3 worm cellular contexts compared by ENCODE assay signal in the genomic region with DNA sequence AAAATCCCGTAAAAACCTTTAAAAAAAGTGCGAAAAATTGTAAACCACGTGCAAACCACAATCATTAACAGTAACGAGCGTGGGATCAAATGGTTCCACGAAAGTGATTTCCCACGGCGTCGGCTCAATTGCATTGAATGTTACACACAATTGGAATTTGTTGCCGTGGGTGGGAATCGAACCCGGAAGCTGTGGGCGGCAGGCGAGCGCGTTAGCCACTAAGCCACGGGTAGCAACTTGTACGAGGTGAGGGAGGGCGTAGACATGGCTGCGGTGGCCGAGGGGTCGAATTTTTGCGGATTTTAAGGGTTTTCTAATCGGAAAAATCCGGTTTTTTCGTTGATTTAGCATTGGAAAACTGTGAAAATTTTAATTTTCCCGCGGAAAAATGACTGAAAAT.
A peak's percentile ranks its signal among the peaks of the same experiment; 100 is the strongest.
TF ChIP-seq lines count a peak whose summit lies in the region.

No protein-coding gene starts in this region.

TF ChIP-seq in whole organism, L1 larva, 84 proteins besides CTCF, POLR2A, EP300 and RAD21 (continued from another document and continues in another):
- TF ChIP-seq unc-130 (tag; optimal IDR thresholded peaks at IDR 0.05; lab: Kevin White, UChicago) (peak; percentile 7), unc-62 (GFP tag; optimal IDR thresholded peaks at IDR 0.05; lab: Kevin White, UChicago) (no peak), aly-2 (tag; optimal IDR thresholded peaks at IDR 0.05; lab: Kevin White, UChicago) (no peak), alr-1 (tag; optimal IDR thresholded peaks at IDR 0.05; lab: Kevin White, UChicago; ENCODE audit: borderline replicate concordance) (no peak), lsy-2 (tag; optimal IDR thresholded peaks at IDR 0.05; lab: Kevin White, UChicago) (peak; percentile 79 to 83), nhr-85 (tag; lab: Kevin White, UChicago) (peak; percentile 79), snpc-4 (tag; optimal IDR thresholded peaks at IDR 0.05; lab: Kevin White, UChicago) (peak; percentile 61), mdl-1 (tag; optimal IDR thresholded peaks at IDR 0.05; lab: Kevin White, UChicago) (peak in 1 of 2 experiments; percentile 40), tlp-1 (tag; optimal IDR thresholded peaks at IDR 0.05; lab: Kevin White, UChicago) (no peak), ceh-8 (GFP tag; optimal IDR thresholded peaks at IDR 0.05; lab: Kevin White, UChicago) (peak; percentile 69), fos-1 (tag; optimal IDR thresholded peaks at IDR 0.05; lab: Kevin White, UChicago) (peak; percentile 36), dpl-1 (GFP tag; optimal IDR thresholded peaks at IDR 0.05; lab: Kevin White, UChicago) (peak in 2 of 3 experiments; percentile 29 to 40), hlh-4 (tag; optimal IDR thresholded peaks at IDR 0.05; lab: Kevin White, UChicago) (no peak), pag-3 (tag; optimal IDR thresholded peaks at IDR 0.05; lab: Kevin White, UChicago; ENCODE audit: borderline replicate concordance, insufficient read depth) (no peak), C34B4.2 (tag; optimal IDR thresholded peaks at IDR 0.05; lab: Kevin White, UChicago) (no peak), ets-5 (GFP tag; IDR thresholded peaks at IDR 0.05; lab: Robert Waterston, UW) (0 out of 2 replicates have a peak, but pooled peaks have one; percentile 71), hpl-2 (GFP tag; optimal IDR thresholded peaks at IDR 0.05; lab: Kevin White, UChicago) (peak; percentile 41), unc-30 (tag; optimal IDR thresholded peaks at IDR 0.05; lab: Kevin White, UChicago) (no peak), tbx-2 (tag; optimal IDR thresholded peaks at IDR 0.05; lab: Kevin White, UChicago) (peak; percentile 76), nhr-47 (tag; optimal IDR thresholded peaks at IDR 0.05; lab: Kevin White, UChicago) (no peak), ceh-90 (tag; optimal IDR thresholded peaks at IDR 0.05; lab: Kevin White, UChicago) (no peak), egl-27 (tag; optimal IDR thresholded peaks at IDR 0.05; lab: Kevin White, UChicago) (no peak), sox-4 (tag; optimal IDR thresholded peaks at IDR 0.05; lab: Kevin White, UChicago) (peak; percentile 28), mab-9 (GFP tag; IDR thresholded peaks at IDR 0.05; lab: Robert Waterston, UW) (peak; percentile 68), ceh-88 (GFP tag; IDR thresholded peaks at IDR 0.05; lab: Robert Waterston, UW) (no peak), nhr-237 (tag; optimal IDR thresholded peaks at IDR 0.05; lab: Kevin White, UChicago) (peak; percentile 42), vab-15 (tag; optimal IDR thresholded peaks at IDR 0.05; lab: Kevin White, UChicago) (peak; percentile 36), swsn-7 (tag; optimal IDR thresholded peaks at IDR 0.05; lab: Kevin White, UChicago) (peak; percentile 77), fkh-8 (tag; optimal IDR thresholded peaks at IDR 0.05; lab: Kevin White, UChicago) (peak; percentile 69), unc-86 (tag; optimal IDR thresholded peaks at IDR 0.05; lab: Kevin White, UChicago) (peak; percentile 62), lin-39 (tag; optimal IDR thresholded peaks at IDR 0.05; lab: Kevin White, UChicago) (peak; percentile 7), Y116A8C.19 (tag; optimal IDR thresholded peaks at IDR 0.05; lab: Kevin White, UChicago; ENCODE audit: borderline replicate concordance) (no peak), pax-3 (tag; optimal IDR thresholded peaks at IDR 0.05; lab: Kevin White, UChicago) (peak; percentile 63), dsc-1 (tag; optimal IDR thresholded peaks at IDR 0.05; lab: Kevin White, UChicago) (peak; percentile 83), C16A3.4 (tag; optimal IDR thresholded peaks at IDR 0.05; lab: Kevin White, UChicago) (peak; percentile 61), aha-1 (tag; optimal IDR thresholded peaks at IDR 0.05; lab: Kevin White, UChicago) (no peak), lin-13 (GFP tag; optimal IDR thresholded peaks at IDR 0.05; lab: Kevin White, UChicago) (peak; percentile 66), ceh-82 (tag; optimal IDR thresholded peaks at IDR 0.05; lab: Kevin White, UChicago) (peak; percentile 82 to 89 (median 86)), irx-1 (tag; optimal IDR thresholded peaks at IDR 0.05; lab: Kevin White, UChicago) (peak; percentile 72), C04F5.9 (tag; optimal IDR thresholded peaks at IDR 0.05; lab: Kevin White, UChicago) (peak; percentile 34), nhr-77 (tag; optimal IDR thresholded peaks at IDR 0.05; lab: Kevin White, UChicago) (peak; percentile 75), grh-1 (GFP tag; IDR thresholded peaks at IDR 0.05; lab: Robert Waterston, UW) (peak; percentile 62)

TF ChIP-seq in whole organism, L3 larva, 47 proteins besides CTCF, POLR2A, EP300 and RAD21 (continued from another document):
- TF ChIP-seq nhr-43 (tag; optimal IDR thresholded peaks at IDR 0.05; lab: Kevin White, UChicago; ENCODE audit: poor library complexity, severe bottlenecking): peak; percentile 90
- TF ChIP-seq nhr-76 (tag; optimal IDR thresholded peaks at IDR 0.05; lab: Kevin White, UChicago): no peak
- TF ChIP-seq tbx-2 (tag; optimal IDR thresholded peaks at IDR 0.05; lab: Kevin White, UChicago): peak; percentile 82
- TF ChIP-seq R02D3.7 (tag; optimal IDR thresholded peaks at IDR 0.05; lab: Kevin White, UChicago): peak; percentile 30
- no peak for TF ChIP-seq ceh-9 (tag; optimal IDR thresholded peaks at IDR 0.05; lab: Kevin White, UChicago)
- TF ChIP-seq aly-2 (tag; optimal IDR thresholded peaks at IDR 0.05; lab: Kevin White, UChicago): no peak
- peak; percentile 41 for TF ChIP-seq ztf-4 (tag; optimal IDR thresholded peaks at IDR 0.05; lab: Kevin White, UChicago)
- no peak for TF ChIP-seq eor-1 (tag; optimal IDR thresholded peaks at IDR 0.05; lab: Kevin White, UChicago)
- peak; percentile 69 for TF ChIP-seq ama-1 (optimal IDR thresholded peaks at IDR 0.05; lab: Kevin White, UChicago)
- TF ChIP-seq ztf-11 (tag; optimal IDR thresholded peaks at IDR 0.05; lab: Kevin White, UChicago): no peak
- peak; percentile 94 for TF ChIP-seq lin-39 (tag; optimal IDR thresholded peaks at IDR 0.05; lab: Kevin White, UChicago)
- no peak for TF ChIP-seq unc-62 (GFP tag; optimal IDR thresholded peaks at IDR 0.05; lab: Kevin White, UChicago)
- TF ChIP-seq mml-1 (tag; optimal IDR thresholded peaks at IDR 0.05; lab: Kevin White, UChicago): no peak
- TF ChIP-seq hmg-11 (tag; optimal IDR thresholded peaks at IDR 0.05; lab: Kevin White, UChicago): peak; percentile 90
- peak; percentile 81 for TF ChIP-seq nfya-1 (tag; optimal IDR thresholded peaks at IDR 0.05; lab: Kevin White, UChicago; ENCODE audit: insufficient read depth)
- peak; percentile 67 for TF ChIP-seq egl-5 (tag; optimal IDR thresholded peaks at IDR 0.05; lab: Kevin White, UChicago)
- TF ChIP-seq pha-4 (tag; optimal IDR thresholded peaks at IDR 0.05; lab: Kevin White, UChicago): peak; percentile 57
- TF ChIP-seq nhr-25 (tag; optimal IDR thresholded peaks at IDR 0.05; lab: Kevin White, UChicago): peak; percentile 71
- TF ChIP-seq elt-3 (tag; optimal IDR thresholded peaks at IDR 0.05; lab: Kevin White, UChicago): peak in 1 of 3 experiments; percentile 43
- TF ChIP-seq nhr-28 (tag; optimal IDR thresholded peaks at IDR 0.05; lab: Kevin White, UChicago): no peak
- no peak for TF ChIP-seq ZK546.5 (tag; optimal IDR thresholded peaks at IDR 0.05; lab: Kevin White, UChicago)
- TF ChIP-seq jun-1 (tag; optimal IDR thresholded peaks at IDR 0.05; lab: Kevin White, UChicago): peak; percentile 79
- no peak for TF ChIP-seq fkh-2 (tag; optimal IDR thresholded peaks at IDR 0.05; lab: Kevin White, UChicago)
- TF ChIP-seq lsy-12 (tag; optimal IDR thresholded peaks at IDR 0.05; lab: Kevin White, UChicago): peak; percentile 87
- TF ChIP-seq unc-39 (tag; optimal IDR thresholded peaks at IDR 0.05; lab: Kevin White, UChicago): no peak
- TF ChIP-seq nhr-23 (tag; optimal IDR thresholded peaks at IDR 0.05; lab: Kevin White, UChicago): peak; percentile 67
- peak; percentile 59 for TF ChIP-seq ceh-28 (tag; optimal IDR thresholded peaks at IDR 0.05; lab: Kevin White, UChicago)
- TF ChIP-seq elt-2 (tag; optimal IDR thresholded peaks at IDR 0.05; lab: Kevin White, UChicago): peak; percentile 64

TF ChIP-seq in whole organism, young adult, 124 proteins besides CTCF, POLR2A, EP300 and RAD21 (continued from another document and continues in another):
- TF ChIP-seq die-1 (tag; optimal IDR thresholded peaks at IDR 0.05; lab: Kevin White, UChicago) (peak; percentile 94), hrde-1 (tag; optimal IDR thresholded peaks at IDR 0.05; lab: Kevin White, UChicago; ENCODE audit: borderline replicate concordance) (peak; percentile 95), madf-10 (tag; optimal IDR thresholded peaks at IDR 0.05; lab: Kevin White, UChicago) (peak; percentile 85), lin-26 (GFP tag; IDR thresholded peaks at IDR 0.05; lab: Robert Waterston, UW) (peak; percentile 92), sptf-2 (GFP tag; optimal IDR thresholded peaks at IDR 0.05; lab: Kevin White, UChicago) (no peak), F55B11.4 (tag; optimal IDR thresholded peaks at IDR 0.05; lab: Kevin White, UChicago; ENCODE audit: borderline replicate concordance, insufficient read depth) (no peak), ceh-27 (GFP tag; optimal IDR thresholded peaks at IDR 0.05; lab: Kevin White, UChicago) (peak; percentile 91), nfya-2 (GFP tag; IDR thresholded peaks at IDR 0.05; lab: Robert Waterston, UW) (peak; percentile 83), F10E7.11 (tag; optimal IDR thresholded peaks at IDR 0.05; lab: Kevin White, UChicago) (peak; percentile 88), chd-7 (tag; optimal IDR thresholded peaks at IDR 0.05; lab: Kevin White, UChicago) (peak; percentile 93), ccch-3 (GFP tag; optimal IDR thresholded peaks at IDR 0.05; lab: Kevin White, UChicago) (no peak), sea-2 (GFP tag; IDR thresholded peaks at IDR 0.05; lab: Robert Waterston, UW) (peak; percentile 73), mes-4 (tag; optimal IDR thresholded peaks at IDR 0.05; lab: Kevin White, UChicago) (peak; percentile 94), bed-2 (GFP tag; IDR thresholded peaks at IDR 0.05; lab: Robert Waterston, UW) (0 out of 2 replicates have a peak, but pooled peaks have one; percentile 63), C06A6.2 (GFP tag; conservative IDR thresholded peaks at IDR 0.05; lab: Robert Waterston, UW) (peak; percentile 73), athp-1 (tag; optimal IDR thresholded peaks at IDR 0.05; lab: Kevin White, UChicago) (peak; percentile 93), tbx-9 (tag; optimal IDR thresholded peaks at IDR 0.05; lab: Kevin White, UChicago; ENCODE audit: borderline replicate concordance) (peak; percentile 65), zfh-2 (GFP tag; conservative IDR thresholded peaks at IDR 0.05; lab: Robert Waterston, UW) (peak; percentile 94), lsy-27 (tag; optimal IDR thresholded peaks at IDR 0.05; lab: Kevin White, UChicago; ENCODE audit: borderline replicate concordance, insufficient read depth) (peak; percentile 89), snpc-4 (GFP tag; optimal IDR thresholded peaks at IDR 0.05; lab: Kevin White, UChicago) (peak; percentile 80), snpc-4 (tag; optimal IDR thresholded peaks at IDR 0.05; lab: Kevin White, UChicago) (peak; percentile 34 to 93 (median 83)), tlf-1 (GFP tag; optimal IDR thresholded peaks at IDR 0.05; lab: Kevin White, UChicago) (no peak), attf-6 (GFP tag; IDR thresholded peaks at IDR 0.05; lab: Robert Waterston, UW) (peak; percentile 85), somi-1 (GFP tag; optimal IDR thresholded peaks at IDR 0.05; lab: Kevin White, UChicago) (peak; percentile 70), ztf-3 (GFP tag; optimal IDR thresholded peaks at IDR 0.05; lab: Kevin White, UChicago) (peak; percentile 49), ztf-22 (GFP tag; optimal IDR thresholded peaks at IDR 0.05; lab: Kevin White, UChicago) (peak; percentile 72), C17E4.6 (GFP tag; IDR thresholded peaks at IDR 0.05; lab: Robert Waterston, UW) (peak; percentile 79; the same call in 1 of the 2 replicates), rec-8 (tag; optimal IDR thresholded peaks at IDR 0.05; lab: Kevin White, UChicago) (peak; percentile 91 to 93), ets-4 (GFP tag; optimal IDR thresholded peaks at IDR 0.05; lab: Kevin White, UChicago) (peak; percentile 92), madf-3 (GFP tag; IDR thresholded peaks at IDR 0.05; lab: Robert Waterston, UW) (no peak; the same call in 1 of the 2 replicates), atf-7 (tag; optimal IDR thresholded peaks at IDR 0.05; lab: Kevin White, UChicago) (peak; percentile 80), ztf-6 (GFP tag; IDR thresholded peaks at IDR 0.05; lab: Robert Waterston, UW) (0 out of 2 replicates have a peak, but pooled peaks have one; percentile 69), Y53G8AR.9 (GFP tag; conservative IDR thresholded peaks at IDR 0.05; lab: Robert Waterston, UW) (peak; percentile 94), ceh-100 (GFP tag; IDR thresholded peaks at IDR 0.05; lab: Robert Waterston, UW) (peak; percentile 57; the same call in 1 of the 2 replicates), gei-17 (GFP tag; optimal IDR thresholded peaks at IDR 0.05; lab: Kevin White, UChicago) (peak; percentile 71), snpc-1.1 (tag; optimal IDR thresholded peaks at IDR 0.05; lab: Kevin White, UChicago; ENCODE audit: insufficient read depth) (peak; percentile 67), B0261.1 (tag; optimal IDR thresholded peaks at IDR 0.05; lab: Kevin White, UChicago) (peak; percentile 98), unc-62 (GFP tag; optimal IDR thresholded peaks at IDR 0.05; lab: Kevin White, UChicago) (no peak), ceh-79 (tag; optimal IDR thresholded peaks at IDR 0.05; lab: Kevin White, UChicago) (peak; percentile 93), dox-1 (GFP tag; IDR thresholded peaks at IDR 0.05; lab: Robert Waterston, UW) (no peak; the same call in 1 of the 2 replicates), ceh-40 (GFP tag; IDR thresholded peaks at IDR 0.05; lab: Robert Waterston, UW) (no peak), mxl-1 (tag; optimal IDR thresholded peaks at IDR 0.05; lab: Kevin White, UChicago) (peak; percentile 86), lin-40 (tag; optimal IDR thresholded peaks at IDR 0.05; lab: Kevin White, UChicago) (peak; percentile 92), mel-28 (tag; optimal IDR thresholded peaks at IDR 0.05; lab: Kevin White, UChicago; ENCODE audit: borderline replicate concordance) (peak; percentile 52), cebp-1 (GFP tag; IDR thresholded peaks at IDR 0.05; lab: Robert Waterston, UW) (peak; percentile 59; the same call in 1 of the 2 replicates), cebp-1 (tag; optimal IDR thresholded peaks at IDR 0.05; lab: Kevin White, UChicago) (peak; percentile 84), lin-54 (GFP tag; optimal IDR thresholded peaks at IDR 0.05; lab: Kevin White, UChicago) (peak; percentile 89), F57C9.4 (tag; optimal IDR thresholded peaks at IDR 0.05; lab: Kevin White, UChicago) (no peak), sdz-38 (tag; optimal IDR thresholded peaks at IDR 0.05; lab: Kevin White, UChicago) (peak; percentile 50), ztf-18 (tag; optimal IDR thresholded peaks at IDR 0.05; lab: Kevin White, UChicago) (peak; percentile 83), nhr-27 (tag; optimal IDR thresholded peaks at IDR 0.05; lab: Kevin White, UChicago) (peak; percentile 89), hsf-1 (GFP tag; IDR thresholded peaks at IDR 0.05; lab: Robert Waterston, UW) (peak; percentile 78), ceh-91 (GFP tag; IDR thresholded peaks at IDR 0.05; lab: Robert Waterston, UW) (peak; percentile 65; the same call in 1 of the 2 replicates), bed-1 (GFP tag; IDR thresholded peaks at IDR 0.05; lab: Robert Waterston, UW) (peak; percentile 88; the same call in 1 of the 2 replicates), hmg-20 (GFP tag; IDR thresholded peaks at IDR 0.05; lab: Robert Waterston, UW) (peak; percentile 89), F37B4.10 (GFP tag; IDR thresholded peaks at IDR 0.05; lab: Robert Waterston, UW) (peak; percentile 92; the same call in 1 of the 2 replicates), let-526 (GFP tag; IDR thresholded peaks at IDR 0.05; lab: Robert Waterston, UW) (peak; percentile 84), Y56A3A.18 (GFP tag; IDR thresholded peaks at IDR 0.05; lab: Robert Waterston, UW) (peak; percentile 95), nhr-179 (tag; optimal IDR thresholded peaks at IDR 0.05; lab: Kevin White, UChicago) (peak; percentile 50), akir-1 (GFP tag; optimal IDR thresholded peaks at IDR 0.05; lab: Kevin White, UChicago) (no peak), hmg-1.2 (GFP tag; IDR thresholded peaks at IDR 0.05; lab: Robert Waterston, UW) (peak; percentile 82), F57A8.1 (GFP tag; optimal IDR thresholded peaks at IDR 0.05; lab: Kevin White, UChicago) (no peak)
